Worm (Caenorhabditis elegans): Measurements from ENCODE around the gene srt-48.

srt-48 gene

ce11 chrIV:15068818-15069217, at the start of gene srt-48:
Gene srt-48 (minus strand): TSS chrIV:15068918.
- TF ChIP-seq hlh-26 (GFP tag; conservative IDR thresholded peaks at IDR 0.05) (no peak), zim-3 (tag; optimal IDR thresholded peaks at IDR 0.05) (no peak), atf-7 (tag; optimal IDR thresholded peaks at IDR 0.05) (no peak), nhr-90 (tag; optimal IDR thresholded peaks at IDR 0.05) (no peak), Y56A3A.18 (GFP tag; IDR thresholded peaks at IDR 0.05) (no peak), snpc-4 (GFP tag; optimal IDR thresholded peaks at IDR 0.05) (no peak), snpc-4 (tag; optimal IDR thresholded peaks at IDR 0.05) (no peak), efl-1 (GFP tag; optimal IDR thresholded peaks at IDR 0.05) (no peak), C06A6.2 (GFP tag; conservative IDR thresholded peaks at IDR 0.05) (no peak), unc-130 (GFP tag; optimal IDR thresholded peaks at IDR 0.05) (no peak), F57A8.1 (GFP tag; optimal IDR thresholded peaks at IDR 0.05) (no peak), lag-1 (GFP tag; IDR thresholded peaks at IDR 0.05) (no peak), Y53G8AR.9 (GFP tag; conservative IDR thresholded peaks at IDR 0.05) (no peak), F10E7.11 (tag; optimal IDR thresholded peaks at IDR 0.05) (no peak), tbp1 (GFP tag; optimal IDR thresholded peaks at IDR 0.05) (no peak), B0035.1 (tag; optimal IDR thresholded peaks at IDR 0.05) (no peak)

ce11 chrIV:15118390-15118789, 49.7 kb upstream of the srt-48 start, which contains the start of gene M199.136:
Gene M199.136 (plus strand): TSS chrIV:15118690.
- TF ChIP-seq madf-8 (GFP tag; conservative IDR thresholded peaks at IDR 0.05) (no peak), hsf-1 (GFP tag; IDR thresholded peaks at IDR 0.05) (no peak), xnd-1 (tag; optimal IDR thresholded peaks at IDR 0.05) (no peak), ztf-28 (GFP tag; IDR thresholded peaks at IDR 0.05) (no peak), D2030.7 (GFP tag; IDR thresholded peaks at IDR 0.05) (no peak), nfyb-1 (GFP tag; IDR thresholded peaks at IDR 0.05) (no peak), ztf-6 (GFP tag; IDR thresholded peaks at IDR 0.05) (no peak), K11D2.4 (GFP tag; IDR thresholded peaks at IDR 0.05) (no peak), cebp-1 (GFP tag; IDR thresholded peaks at IDR 0.05) (no peak), cebp-1 (tag; optimal IDR thresholded peaks at IDR 0.05) (no peak), rcor-1 (GFP tag; IDR thresholded peaks at IDR 0.05) (no peak), ama-1 (optimal IDR thresholded peaks at IDR 0.05) (no peak), ama-1 (GFP tag; optimal IDR thresholded peaks at IDR 0.05) (no peak), sea-2 (GFP tag; IDR thresholded peaks at IDR 0.05) (no peak), bed-2 (GFP tag; IDR thresholded peaks at IDR 0.05) (no peak), chd-7 (tag; optimal IDR thresholded peaks at IDR 0.05) (no peak), ztf-25 (GFP tag; IDR thresholded peaks at IDR 0.05) (no peak), die-1 (tag; optimal IDR thresholded peaks at IDR 0.05) (no peak), let-607 (tag; optimal IDR thresholded peaks at IDR 0.05) (no peak), F57C9.4 (tag; optimal IDR thresholded peaks at IDR 0.05) (no peak), F49E8.2 (tag; optimal IDR thresholded peaks at IDR 0.05; ENCODE audit: insufficient read depth) (no peak)

ce11 chrIV:15114324-15114723, 45.6 kb upstream of the srt-48 start, which contains the start of gene M199.135:
Gene M199.135 (plus strand): TSS chrIV:15114624.
- TF ChIP-seq egl-18 (GFP tag; IDR thresholded peaks at IDR 0.05) (no peak), somi-1 (GFP tag; optimal IDR thresholded peaks at IDR 0.05) (no peak), ceh-58 (GFP tag; IDR thresholded peaks at IDR 0.05) (no peak), madf-10 (tag; optimal IDR thresholded peaks at IDR 0.05) (no peak), cebp-2 (GFP tag; IDR thresholded peaks at IDR 0.05) (no peak), chd-7 (tag; optimal IDR thresholded peaks at IDR 0.05) (no peak), sea-2 (GFP tag; IDR thresholded peaks at IDR 0.05) (no peak), ztf-22 (GFP tag; optimal IDR thresholded peaks at IDR 0.05) (no peak), F33H1.4 (GFP tag; IDR thresholded peaks at IDR 0.05) (no peak), fkh-3 (tag; optimal IDR thresholded peaks at IDR 0.05) (no peak), T07F8.4 (tag; optimal IDR thresholded peaks at IDR 0.05) (no peak), nhr-120 (GFP tag; IDR thresholded peaks at IDR 0.05) (no peak), pbrm-1 (GFP tag; IDR thresholded peaks at IDR 0.05) (no peak), lin-35 (GFP tag; optimal IDR thresholded peaks at IDR 0.05) (no peak), lir-1 (GFP tag; conservative IDR thresholded peaks at IDR 0.05) (no peak), athp-1 (tag; optimal IDR thresholded peaks at IDR 0.05) (no peak)
